Worm (Caenorhabditis elegans): ENCODE data around the gene oac-31.

- no peak for TF ChIP-seq med-1 (GFP tag; optimal IDR thresholded peaks at IDR 0.05; ENCODE audit: insufficient read depth)
- TF ChIP-seq cog-1 (tag; optimal IDR thresholded peaks at IDR 0.05) = no peak
- TF ChIP-seq flt-1 (GFP tag; IDR thresholded peaks at IDR 0.05) = no peak
- TF ChIP-seq T22C8.4 (GFP tag; IDR thresholded peaks at IDR 0.05) = no peak
- TF ChIP-seq ztf-23 (GFP tag; IDR thresholded peaks at IDR 0.05) = no peak
- no peak for TF ChIP-seq ref-1 (GFP tag; conservative IDR thresholded peaks at IDR 0.05)
- no peak for TF ChIP-seq ztf-29 (GFP tag; IDR thresholded peaks at IDR 0.05)
- TF ChIP-seq klf-2 (GFP tag; conservative IDR thresholded peaks at IDR 0.05) = no peak
- TF ChIP-seq tab-1 (GFP tag; IDR thresholded peaks at IDR 0.05) = no peak
These were observed 13.4 kb upstream of the oac-31 start for ce11 chrV:1555072-1555471.
